Fruit fly (Drosophila melanogaster) ovary, adult (tissue): Measurements from ENCODE around the gene Ctns.

Source experiments
- CG17801 ChIP-seq: fragments of 200-800 bp; optimal IDR thresholded peaks from 2 replicates; lab custom pipeline; 2019; ENCODE audit warnings: missing biosample characterization, mild to moderate bottlenecking, missing genetic modification characterization, moderate library complexity; ENCODE audit not compliant: partially characterized antibody

Gene Ctns

DNA sequence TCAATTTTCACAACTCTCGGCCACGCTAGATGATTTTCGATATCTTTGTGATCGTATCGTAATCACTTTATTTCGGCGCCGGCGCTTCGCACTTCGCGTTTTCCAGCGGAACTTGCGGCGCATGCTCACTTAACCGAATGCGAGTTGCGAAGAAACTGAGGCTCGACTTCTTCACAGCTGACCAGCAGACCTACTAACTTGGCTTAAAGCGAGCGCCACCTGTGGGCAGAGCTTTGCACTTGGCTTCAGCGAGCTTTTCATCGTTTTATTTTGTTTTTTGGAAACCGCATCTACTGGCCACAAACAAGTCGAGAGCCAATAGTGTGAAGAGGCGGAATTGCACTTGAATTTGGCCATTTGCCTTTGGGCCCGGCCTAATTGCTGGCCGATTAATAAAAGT is 48.4 kb downstream of the Ctns start, which contains the start of gene CG34375:
CG34375 (minus strand) TSS at position 157 of the 400 bp plus-strand sequence.
- TF ChIP-seq CG17801 (GFP tag; lab: Kevin White, UChicago), result no peak

DNA sequence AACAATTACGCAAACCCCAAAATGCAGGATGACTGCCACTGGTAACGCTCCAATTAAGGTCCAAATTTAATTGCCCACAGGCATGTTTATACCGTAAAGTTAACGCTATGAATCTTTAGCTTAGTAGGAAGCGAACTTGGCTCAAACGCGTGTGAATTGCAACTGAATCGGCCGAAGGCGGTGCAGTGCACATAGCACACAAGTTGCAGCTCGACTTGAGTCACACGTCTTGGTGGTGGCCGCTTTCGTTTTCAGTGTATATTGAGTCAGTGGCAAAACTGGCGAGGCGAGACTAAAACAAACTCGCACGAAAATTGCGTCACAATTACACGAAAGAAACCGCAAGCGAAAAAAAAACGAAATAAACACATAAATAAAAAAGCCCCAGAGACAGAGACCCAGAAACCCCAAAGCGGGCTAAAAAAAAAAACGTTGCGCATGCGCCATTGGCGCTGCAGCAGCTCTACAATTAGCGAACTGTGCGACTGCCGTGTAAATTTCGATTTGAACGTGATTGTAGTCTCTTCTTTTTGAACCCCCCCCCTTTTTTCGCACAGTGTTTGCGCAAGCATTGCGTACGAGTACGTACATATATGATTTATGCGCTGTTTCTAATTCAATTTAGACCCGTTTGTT is 49.2 kb downstream of the Ctns start:
- no peak for TF ChIP-seq CG17801 (GFP tag; lab: Kevin White, UChicago)
